Worm (Caenorhabditis elegans) whole organism, L2 larva: ENCODE results near the gene qua-1.

Experiments used
- aly-2 ChIP-seq: fragments of 150-350 bp; optimal IDR thresholded peaks from 2 replicates; lab custom pipeline; 2014; ENCODE audit warnings: missing biosample characterization, missing genetic modification characterization
- blmp-1 ChIP-seq: sonication (generic microtip); optimal IDR thresholded peaks from 2 replicates; lab custom pipeline; 2017; ENCODE audit warnings: missing genetic modification characterization, mild to moderate bottlenecking, missing compliant biosample characterization, antibody characterized with exemption, moderate library complexity; ENCODE audit not compliant: insufficient read depth
- ceh-16 ChIP-seq: fragments of 150-350 bp; optimal IDR thresholded peaks from 2 replicates; lab custom pipeline; 2014; ENCODE audit warnings: missing biosample characterization, missing genetic modification characterization
- fos-1 ChIP-seq: fragments of 150-350 bp; optimal IDR thresholded peaks from 2 replicates; lab custom pipeline; 2014; ENCODE audit warnings: missing biosample characterization, missing genetic modification characterization
- lin-13 ChIP-seq: fragments of 150-350 bp; optimal IDR thresholded peaks from 2 replicates; lab custom pipeline; 2014; ENCODE audit warnings: missing biosample characterization, missing genetic modification reagents, missing genetic modification characterization
- lin-39 ChIP-seq: fragments of 150-350 bp; optimal IDR thresholded peaks from 2 replicates; lab custom pipeline; 2014; ENCODE audit warnings: missing biosample characterization, missing genetic modification reagents, missing genetic modification characterization
- lsy-2 ChIP-seq, 2 experiments: fragments of 150-350 bp in 1 of 2; sonication (generic microtip) in 1 of 2; optimal IDR thresholded peaks; 2 replicates each; lab custom pipeline; 2014 to 2017; ENCODE audit warnings: missing biosample characterization in 2 of 2, missing genetic modification characterization in 2 of 2
- nhr-237 ChIP-seq: fragments of 150-350 bp; optimal IDR thresholded peaks from 2 replicates; lab custom pipeline; 2014; ENCODE audit warnings: missing biosample characterization, missing genetic modification characterization
- nhr-6 ChIP-seq: fragments of 150-350 bp; optimal IDR thresholded peaks from 2 replicates; lab custom pipeline; 2014; ENCODE audit warnings: missing biosample characterization, missing genetic modification characterization
- skn-1 ChIP-seq: sonication (generic microtip); optimal IDR thresholded peaks from 2 replicates; lab custom pipeline; 2017; ENCODE audit warnings: missing biosample characterization, missing genetic modification characterization
- unc-55 ChIP-seq: fragments of 150-350 bp; sonication (generic microtip); optimal IDR thresholded peaks from 3 replicates; lab custom pipeline; 2014; ENCODE audit warnings: missing biosample characterization, missing genetic modification reagents, missing genetic modification characterization
- unc-62 ChIP-seq: fragments of 150-350 bp; optimal IDR thresholded peaks from 2 replicates; lab custom pipeline; 2014; ENCODE audit warnings: missing biosample characterization, missing genetic modification reagents, missing genetic modification characterization
- ztf-11 ChIP-seq: sonication (generic microtip); optimal IDR thresholded peaks from 2 replicates; lab custom pipeline; 2017; ENCODE audit warnings: missing biosample characterization, missing genetic modification characterization
- ztf-4 ChIP-seq: fragments of 150-350 bp; optimal IDR thresholded peaks from 2 replicates; lab custom pipeline; 2014; ENCODE audit warnings: missing biosample characterization, missing genetic modification characterization

ce11 chrII:8199803-8200202 is 1.2 kb downstream of the qua-1 start:
- TF ChIP-seq ceh-16 (tag; lab: Kevin White, UChicago) (no peak), nhr-237 (tag; lab: Kevin White, UChicago) (no peak), blmp-1 (peak; percentile 88), fos-1 (tag; lab: Kevin White, UChicago) (no peak), unc-55 (GFP tag; lab: Kevin White, UChicago) (no peak), unc-62 (GFP tag; lab: Kevin White, UChicago) (no peak), aly-2 (tag; lab: Kevin White, UChicago) (no peak), ztf-11 (tag; lab: Kevin White, UChicago) (no peak), lin-39 (tag; lab: Kevin White, UChicago) (no peak), lsy-2 (tag; optimal IDR thresholded peaks at IDR 0.05; lab: Kevin White, UChicago) (no peak), lin-13 (GFP tag; lab: Kevin White, UChicago) (no peak), skn-1 (tag; lab: Kevin White, UChicago) (no peak), nhr-6 (no peak), ztf-4 (tag; lab: Kevin White, UChicago) (no peak)
